Worm (Caenorhabditis elegans): ENCODE results near the gene C09B9.4.

Gene C09B9.4

ce11 chrIV:4993128-4993527 is 40.0 kb downstream of the C09B9.4 start:
- no peak for TF ChIP-seq crh-2 (tag; optimal IDR thresholded peaks at IDR 0.05)
- no peak for TF ChIP-seq gmeb-1 (tag; optimal IDR thresholded peaks at IDR 0.05)
- TF ChIP-seq alr-1 (tag; optimal IDR thresholded peaks at IDR 0.05): no peak
- TF ChIP-seq ama-1 (optimal IDR thresholded peaks at IDR 0.05): no peak
- TF ChIP-seq zag-1 (tag; optimal IDR thresholded peaks at IDR 0.05): no peak
- no peak for TF ChIP-seq ceh-16 (tag; optimal IDR thresholded peaks at IDR 0.05)
- no peak for TF ChIP-seq nhr-77 (tag; optimal IDR thresholded peaks at IDR 0.05)
- no peak for TF ChIP-seq skn-1 (tag; optimal IDR thresholded peaks at IDR 0.05)
- no peak for TF ChIP-seq ztf-11 (tag; optimal IDR thresholded peaks at IDR 0.05)
- no peak for TF ChIP-seq C34F6.9 (tag; optimal IDR thresholded peaks at IDR 0.05)

ce11 chrIV:4992089-4992488 is 41.1 kb downstream of the C09B9.4 start, which contains the start of gene str-162:
TSS of gene str-162 (plus strand) at chrIV:4992389.
- TF ChIP-seq alr-1 (tag; optimal IDR thresholded peaks at IDR 0.05) (no peak), crh-2 (tag; optimal IDR thresholded peaks at IDR 0.05) (no peak), C34F6.9 (tag; optimal IDR thresholded peaks at IDR 0.05) (no peak), nhr-11 (tag; optimal IDR thresholded peaks at IDR 0.05) (no peak), unc-39 (tag; optimal IDR thresholded peaks at IDR 0.05) (no peak)

ce11 chrIV:4988531-4988930 is 44.6 kb downstream of the C09B9.4 start, which contains the start of gene E03H12.7:
TSS of gene E03H12.7 (minus strand) at chrIV:4988631.
- no peak for TF ChIP-seq ama-1 (optimal IDR thresholded peaks at IDR 0.05)
- no peak for TF ChIP-seq nhr-21 (tag; optimal IDR thresholded peaks at IDR 0.05)
- no peak for TF ChIP-seq lin-39 (tag; optimal IDR thresholded peaks at IDR 0.05)
- no peak for TF ChIP-seq mab-5 (tag; optimal IDR thresholded peaks at IDR 0.05)
- TF ChIP-seq alr-1 (tag; optimal IDR thresholded peaks at IDR 0.05): no peak

ce11 chrIV:4986246-4986645 is 46.9 kb downstream of the C09B9.4 start, which contains the start of gene clec-177:
TSS of gene clec-177 (plus strand) at chrIV:4986546.
- no peak for TF ChIP-seq Y55F3AM.14 (GFP tag; optimal IDR thresholded peaks at IDR 0.05)
- no peak for TF ChIP-seq fos-1 (tag; optimal IDR thresholded peaks at IDR 0.05)
- no peak for TF ChIP-seq mbf-1 (tag; optimal IDR thresholded peaks at IDR 0.05)
- TF ChIP-seq F13H6.1 (tag; optimal IDR thresholded peaks at IDR 0.05): no peak
- no peak for TF ChIP-seq nhr-77 (tag; optimal IDR thresholded peaks at IDR 0.05)
- no peak for TF ChIP-seq ceh-16 (tag; optimal IDR thresholded peaks at IDR 0.05)
- no peak for TF ChIP-seq aly-2 (tag; optimal IDR thresholded peaks at IDR 0.05)
- TF ChIP-seq unc-62 (GFP tag; optimal IDR thresholded peaks at IDR 0.05): no peak
- no peak for TF ChIP-seq mab-5 (tag; optimal IDR thresholded peaks at IDR 0.05)
- no peak for TF ChIP-seq alr-1 (tag; optimal IDR thresholded peaks at IDR 0.05)

- TF ChIP-seq unc-55 (GFP tag; optimal IDR thresholded peaks at IDR 0.05) (no peak), unc-62 (GFP tag; optimal IDR thresholded peaks at IDR 0.05) (no peak), ztf-11 (tag; optimal IDR thresholded peaks at IDR 0.05) (no peak), nhr-237 (tag; optimal IDR thresholded peaks at IDR 0.05) (no peak), nhr-21 (tag; optimal IDR thresholded peaks at IDR 0.05) (no peak), nhr-77 (tag; optimal IDR thresholded peaks at IDR 0.05) (no peak), dmd-4 (tag; optimal IDR thresholded peaks at IDR 0.05) (no peak), crh-2 (tag; optimal IDR thresholded peaks at IDR 0.05) (no peak), elt-1 (tag; optimal IDR thresholded peaks at IDR 0.05) (no peak), mdl-1 (tag; optimal IDR thresholded peaks at IDR 0.05) (no peak)
Observed at ce11 chrIV:4983746-4984145, 49.4 kb downstream of the C09B9.4 start, which contains the start of gene clec-176. TSS of gene clec-176 (plus strand) at chrIV:4984046.

ce11 chrIV:4982477-4982876 is 50.7 kb downstream of the C09B9.4 start, which contains the start of gene E03H12.4:
TSS of gene E03H12.4 (plus strand) at chrIV:4982596.
- TF ChIP-seq skn-1 (tag; optimal IDR thresholded peaks at IDR 0.05): no peak
- no peak for TF ChIP-seq lin-39 (tag; optimal IDR thresholded peaks at IDR 0.05)
- no peak for TF ChIP-seq ceh-16 (tag; optimal IDR thresholded peaks at IDR 0.05)
- TF ChIP-seq Y55F3AM.14 (GFP tag; optimal IDR thresholded peaks at IDR 0.05): no peak
- TF ChIP-seq mdl-1 (tag; optimal IDR thresholded peaks at IDR 0.05): no peak
- no peak for TF ChIP-seq sma-3 (GFP tag; optimal IDR thresholded peaks at IDR 0.05)
- TF ChIP-seq peb-1 (tag; optimal IDR thresholded peaks at IDR 0.05): no peak
- no peak for TF ChIP-seq ZK546.5 (tag; optimal IDR thresholded peaks at IDR 0.05)
- no peak for TF ChIP-seq zag-1 (tag; optimal IDR thresholded peaks at IDR 0.05)
- TF ChIP-seq ztf-1 (GFP tag; conservative IDR thresholded peaks at IDR 0.05): no peak

Data from whole organism, L2 larva.